Worm (Caenorhabditis elegans) whole organism, L1 larva: Measurements from ENCODE around the gene T05H4.4.
A peak's percentile ranks its signal among the peaks of the same experiment; 100 is the strongest.

Source experiments
- C04F5.9 ChIP-seq: sonication (generic microtip); optimal IDR thresholded peaks from 2 replicates; lab custom pipeline; 2016; ENCODE audit warnings: missing genetic modification characterization, missing compliant biosample characterization
- aly-2 ChIP-seq: fragments of 150-350 bp; optimal IDR thresholded peaks from 2 replicates; lab custom pipeline; 2014; ENCODE audit warnings: missing biosample characterization, missing genetic modification characterization
- ama-1 ChIP-seq: fragments of 150-350 bp; optimal IDR thresholded peaks from 2 replicates; lab custom pipeline; 2014
- blmp-1 ChIP-seq: fragments of 150-350 bp; optimal IDR thresholded peaks from 2 replicates; lab custom pipeline; 2014; ENCODE audit warnings: missing biosample characterization, missing genetic modification characterization
- ceh-63 ChIP-seq: fragments of 200-800 bp; sonication (Bioruptor generic); optimal IDR thresholded peaks from 2 replicates; lab custom pipeline; 2018; ENCODE audit warnings: mild to moderate bottlenecking, missing genetic modification characterization, missing compliant biosample characterization
- dpl-1 ChIP-seq, 3 experiments: fragments of 150-350 bp in 2 of 3; sonication (generic microtip) in 1 of 3; optimal IDR thresholded peaks; 2 replicates each; lab custom pipeline; 2014 to 2017; ENCODE audit warnings: missing biosample characterization in 3 of 3, missing genetic modification characterization in 3 of 3, missing genetic modification reagents in 3 of 3
- efl-1 ChIP-seq, 4 experiments: fragments of 150-350 bp; optimal IDR thresholded peaks in 3 of 4; peaks in 1 of 4; 1 replicate in 1 of 4; 2 replicates in 3 of 4; lab custom pipeline; 2014; ENCODE audit warnings: missing biosample characterization in 2 of 4, missing genetic modification characterization in 2 of 4, missing genetic modification reagents in 2 of 4
- elt-2 ChIP-seq: sonication (generic microtip); optimal IDR thresholded peaks from 2 replicates; lab custom pipeline; 2016; ENCODE audit warnings: missing genetic modification characterization, mild to moderate bottlenecking, inconsistent platforms, missing compliant biosample characterization, missing genetic modification reagents
- elt-3 ChIP-seq, 6 experiments: fragments of 150-350 bp in 1 of 6; sonication (generic microtip); optimal IDR thresholded peaks; 2 replicates each; lab custom pipeline; 2017 to 2018; ENCODE audit warnings: missing biosample characterization in 6 of 6, missing genetic modification characterization in 6 of 6, inconsistent platforms in 1 of 6
- fkh-10 ChIP-seq: sonication (generic microtip); optimal IDR thresholded peaks from 2 replicates; lab custom pipeline; 2017; ENCODE audit warnings: missing biosample characterization, missing genetic modification reagents, missing genetic modification characterization
- fkh-4 ChIP-seq: sonication (generic microtip); optimal IDR thresholded peaks from 2 replicates; lab custom pipeline; 2016; ENCODE audit warnings: missing compliant biosample characterization, missing genetic modification characterization, borderline replicate concordance
- fkh-8 ChIP-seq: sonication (generic microtip); optimal IDR thresholded peaks from 2 replicates; lab custom pipeline; 2016; ENCODE audit warnings: mild to moderate bottlenecking, missing genetic modification characterization, missing compliant biosample characterization
- fos-1 ChIP-seq: fragments of 150-350 bp; optimal IDR thresholded peaks from 2 replicates; lab custom pipeline; 2014; ENCODE audit warnings: missing biosample characterization, missing genetic modification characterization
- hlh-4 ChIP-seq: sonication (generic microtip); optimal IDR thresholded peaks from 2 replicates; lab custom pipeline; 2016; ENCODE audit warnings: mild to moderate bottlenecking, missing genetic modification characterization, missing compliant biosample characterization
- hpl-2 ChIP-seq: fragments of 150-350 bp; optimal IDR thresholded peaks from 2 replicates; lab custom pipeline; 2014; ENCODE audit warnings: missing biosample characterization, missing genetic modification reagents, missing genetic modification characterization
- isw-1 ChIP-seq: fragments of 200-800 bp; sonication (Bioruptor generic); IDR thresholded peaks from 2 replicates; pipeline ENCODE4 v1.3.6; 2022; ENCODE audit warnings: missing genetic modification characterization, missing compliant biosample characterization
- jun-1 ChIP-seq: fragments of 150-350 bp; optimal IDR thresholded peaks from 2 replicates; lab custom pipeline; 2014; ENCODE audit warnings: missing biosample characterization, missing genetic modification reagents, missing genetic modification characterization
- lin-14 ChIP-seq: fragments of 200-800 bp; sonication (Bioruptor generic); optimal IDR thresholded peaks from 2 replicates; lab custom pipeline; 2018; ENCODE audit warnings: mild to moderate bottlenecking, missing genetic modification characterization, moderate library complexity, missing compliant biosample characterization
- lin-15B ChIP-seq: fragments of 150-350 bp; sonication (generic microtip); optimal IDR thresholded peaks from 3 replicates; lab custom pipeline; 2014; ENCODE audit warnings: missing biosample characterization, missing genetic modification characterization
- lsy-2 ChIP-seq, 2 experiments: fragments of 150-350 bp; optimal IDR thresholded peaks; 2 replicates each; lab custom pipeline; 2014; ENCODE audit warnings: missing biosample characterization in 2 of 2, missing genetic modification characterization in 2 of 2
- nhr-11 ChIP-seq: fragments of 150-350 bp; optimal IDR thresholded peaks from 2 replicates; lab custom pipeline; 2014; ENCODE audit warnings: missing biosample characterization, missing genetic modification characterization
- nhr-12 ChIP-seq: sonication (generic microtip); optimal IDR thresholded peaks from 2 replicates; lab custom pipeline; 2017; ENCODE audit warnings: missing biosample characterization, missing genetic modification characterization
- nhr-28 ChIP-seq: fragments of 150-350 bp; optimal IDR thresholded peaks from 2 replicates; lab custom pipeline; 2014; ENCODE audit warnings: missing biosample characterization, missing genetic modification characterization
- nhr-47 ChIP-seq: sonication (generic microtip); optimal IDR thresholded peaks from 2 replicates; lab custom pipeline; 2016; ENCODE audit warnings: mild to moderate bottlenecking, missing genetic modification characterization, moderate library complexity, missing compliant biosample characterization
- nhr-84 ChIP-seq: sonication (generic microtip); optimal IDR thresholded peaks from 2 replicates; lab custom pipeline; 2017; ENCODE audit warnings: missing biosample characterization, missing genetic modification characterization
- nhr-85 ChIP-seq: sonication (generic microtip); peaks from one replicate; lab custom pipeline; 2016; ENCODE audit warnings: missing genetic modification characterization, inconsistent platforms, missing compliant biosample characterization
- pag-3 ChIP-seq: sonication (generic microtip); optimal IDR thresholded peaks from 2 replicates; lab custom pipeline; 2017; ENCODE audit warnings: missing genetic modification characterization, mild to moderate bottlenecking, missing compliant biosample characterization, antibody characterized with exemption, borderline replicate concordance; ENCODE audit not compliant: insufficient read depth
- pax-3 ChIP-seq: fragments of 200-800 bp; sonication (Bioruptor generic); optimal IDR thresholded peaks from 2 replicates; lab custom pipeline; 2018; ENCODE audit warnings: mild to moderate bottlenecking, missing genetic modification characterization, moderate library complexity, missing compliant biosample characterization
- pqm-1 ChIP-seq: sonication (generic microtip); optimal IDR thresholded peaks from 3 replicates; lab custom pipeline; 2017; ENCODE audit warnings: missing biosample characterization, missing genetic modification characterization
- sptf-1 ChIP-seq: fragments of 150-350 bp; optimal IDR thresholded peaks from 2 replicates; lab custom pipeline; 2014; ENCODE audit warnings: missing biosample characterization, missing genetic modification characterization
- sup-37 ChIP-seq: fragments of 200-800 bp; sonication (Bioruptor generic); optimal IDR thresholded peaks from 2 replicates; lab custom pipeline; 2018; ENCODE audit warnings: mild to moderate bottlenecking, missing genetic modification characterization, missing compliant biosample characterization
- swsn-7 ChIP-seq: sonication (generic microtip); optimal IDR thresholded peaks from 2 replicates; lab custom pipeline; 2016; ENCODE audit warnings: missing genetic modification characterization, missing compliant biosample characterization
- tbx-2 ChIP-seq: sonication (generic microtip); optimal IDR thresholded peaks from 2 replicates; lab custom pipeline; 2016; ENCODE audit warnings: missing genetic modification characterization, missing compliant biosample characterization
- unc-30 ChIP-seq: sonication (generic microtip); optimal IDR thresholded peaks from 2 replicates; lab custom pipeline; 2017; ENCODE audit warnings: missing biosample characterization, missing genetic modification characterization
- unc-98 ChIP-seq: fragments of 200-800 bp; sonication (Bioruptor generic); IDR thresholded peaks from 2 replicates; pipeline ENCODE4 v1.3.6; 2022; ENCODE audit warnings: missing genetic modification characterization, missing compliant biosample characterization
- zip-4 ChIP-seq: fragments of 200-800 bp; sonication (Bioruptor generic); optimal IDR thresholded peaks from 2 replicates; lab custom pipeline; 2018; ENCODE audit warnings: mild to moderate bottlenecking, missing genetic modification characterization, moderate library complexity, missing compliant biosample characterization
- ztf-11 ChIP-seq, 2 experiments: sonication (generic microtip); optimal IDR thresholded peaks; 2 replicates each; lab custom pipeline; 2016 to 2017; ENCODE audit warnings: missing genetic modification characterization in 2 of 2, missing biosample characterization in 1 of 2, missing compliant biosample characterization in 1 of 2
- ztf-4 ChIP-seq: fragments of 150-350 bp; optimal IDR thresholded peaks from 2 replicates; lab custom pipeline; 2014; ENCODE audit warnings: missing biosample characterization, missing genetic modification characterization

T05H4.4 gene

ce11 chrV:6450129-6451011 lies 11.7 kb downstream of the T05H4.4 start, which contains the start of gene acl-8 (continued):
- no peak for TF ChIP-seq swsn-7 (tag; lab: Kevin White, UChicago)
- TF ChIP-seq isw-1, result no peak
- TF ChIP-seq elt-2 (tag; lab: Kevin White, UChicago), result peak; percentile 43
- no peak for TF ChIP-seq C04F5.9 (tag; lab: Kevin White, UChicago)
- TF ChIP-seq fos-1 (tag; lab: Kevin White, UChicago), result no peak
- no peak for TF ChIP-seq unc-98

- TF ChIP-seq fkh-4 (tag; lab: Kevin White, UChicago) (no peak), blmp-1 (tag; lab: Kevin White, UChicago) (no peak), nhr-85 (tag; lab: Kevin White, UChicago) (no peak), nhr-11 (tag; lab: Kevin White, UChicago) (no peak), pqm-1 (no peak), ztf-4 (no peak)
These were observed 14.4 kb downstream of the T05H4.4 start, which contains the start of gene acl-9 for ce11 chrV:6453122-6453521. TSS of gene acl-9 (plus strand) at chrV:6453226.

ce11 chrV:6456903-6457302 lies 18.2 kb downstream of the T05H4.4 start:
- TF ChIP-seq hpl-2 (GFP tag; lab: Kevin White, UChicago) (no peak), tbx-2 (tag; lab: Kevin White, UChicago) (no peak), elt-2 (tag; lab: Kevin White, UChicago) (no peak), nhr-12 (tag; lab: Kevin White, UChicago) (no peak), aly-2 (no peak)

ce11 chrV:6458302-6458998 lies 19.7 kb downstream of the T05H4.4 start:
- TF ChIP-seq elt-3 (tag; optimal IDR thresholded peaks at IDR 0.05; lab: Kevin White, UChicago), result peak in 1 of 6 experiments; percentile 43
- TF ChIP-seq lin-14 (GFP tag; lab: Kevin White, UChicago), result peak; percentile 50
- no peak for TF ChIP-seq nhr-47
- no peak for TF ChIP-seq fos-1 (tag; lab: Kevin White, UChicago)
- no peak for TF ChIP-seq nhr-28 (tag; lab: Kevin White, UChicago)
- TF ChIP-seq sup-37 (GFP tag; lab: Kevin White, UChicago), result no peak
- TF ChIP-seq blmp-1 (tag; lab: Kevin White, UChicago), result peak; percentile 57
- TF ChIP-seq dpl-1 (GFP tag; optimal IDR thresholded peaks at IDR 0.05; lab: Kevin White, UChicago), result peak in 1 of 3 experiments; percentile 1
- TF ChIP-seq ztf-11 (tag; optimal IDR thresholded peaks at IDR 0.05; lab: Kevin White, UChicago), result peak in 1 of 2 experiments; percentile 3
- TF ChIP-seq nhr-12 (tag; lab: Kevin White, UChicago), result no peak
- TF ChIP-seq efl-1 (optimal IDR thresholded peaks at IDR 0.05; lab: Kevin White, UChicago), result no peak
- TF ChIP-seq efl-1 (GFP tag; optimal IDR thresholded peaks at IDR 0.05 in 1 of 2; lab: Kevin White, UChicago), result peak in 1 of 2 experiments; percentile 62

- TF ChIP-seq fkh-10 (no peak), nhr-84 (tag; lab: Kevin White, UChicago) (no peak), nhr-85 (tag; lab: Kevin White, UChicago) (peak; percentile 5), ceh-63 (peak; percentile 16)
These were observed 22.5 kb downstream of the T05H4.4 start for ce11 chrV:6461250-6461649.

DNA sequence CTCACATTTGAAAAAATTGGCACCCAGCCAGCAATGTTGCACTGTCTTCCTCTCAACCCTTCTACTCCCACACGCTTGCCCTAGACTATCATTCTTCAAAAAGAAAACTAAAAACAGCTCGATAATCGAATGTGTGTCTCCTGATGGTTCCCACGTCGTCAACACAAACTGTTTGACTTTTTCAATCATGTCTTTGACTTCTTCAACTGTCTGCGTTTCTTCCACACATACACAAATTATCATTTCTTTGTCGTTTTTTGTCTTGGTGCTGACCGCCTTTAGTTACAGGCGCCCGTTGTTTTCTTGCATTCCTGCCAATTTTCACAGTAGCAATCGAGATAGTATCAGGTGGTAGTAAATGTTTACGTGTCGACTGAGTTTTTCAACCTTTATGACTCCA lies 23.9 kb downstream of the T05H4.4 start:
- no peak for TF ChIP-seq unc-98
- TF ChIP-seq hlh-4 (tag; lab: Kevin White, UChicago), result no peak
- TF ChIP-seq lsy-2 (tag; optimal IDR thresholded peaks at IDR 0.05; lab: Kevin White, UChicago), result peak in 1 of 2 experiments; percentile 15
- TF ChIP-seq unc-30, result no peak
- no peak for TF ChIP-seq fkh-4 (tag; lab: Kevin White, UChicago)
- peak; percentile 87 for TF ChIP-seq nhr-85 (tag; lab: Kevin White, UChicago)
- TF ChIP-seq pag-3 (tag; lab: Kevin White, UChicago), result no peak
- TF ChIP-seq elt-3 (tag; optimal IDR thresholded peaks at IDR 0.05; lab: Kevin White, UChicago), result peak in 1 of 6 experiments; percentile 47
- peak; percentile 33 for TF ChIP-seq lin-14 (GFP tag; lab: Kevin White, UChicago)
- TF ChIP-seq blmp-1 (tag; lab: Kevin White, UChicago), result peak; percentile 12
- peak; percentile 24 for TF ChIP-seq elt-2 (tag; lab: Kevin White, UChicago)
- TF ChIP-seq zip-4 (GFP tag; lab: Kevin White, UChicago), result no peak
- TF ChIP-seq sptf-1 (tag; lab: Kevin White, UChicago), result no peak
- no peak for TF ChIP-seq lin-15B
- TF ChIP-seq jun-1, result no peak
- TF ChIP-seq ztf-11 (tag; optimal IDR thresholded peaks at IDR 0.05; lab: Kevin White, UChicago), result no peak
- no peak for TF ChIP-seq efl-1 (optimal IDR thresholded peaks at IDR 0.05; lab: Kevin White, UChicago)
- no peak for TF ChIP-seq efl-1 (GFP tag; optimal IDR thresholded peaks at IDR 0.05 in 1 of 2; lab: Kevin White, UChicago)
- TF ChIP-seq pax-3 (tag; lab: Kevin White, UChicago), result no peak
- no peak for TF ChIP-seq fkh-8 (tag; lab: Kevin White, UChicago)
- TF ChIP-seq ama-1 (lab: Kevin White, UChicago), result no peak
